Worm (Caenorhabditis elegans) whole organism, L4 larva: ENCODE measurements around the gene srh-269.

Experiments
- daf-19 ChIP-seq: fragments of 200-800 bp; sonication (Bioruptor generic); conservative IDR thresholded peaks from 2 replicates; pipeline ENCODE4 v1.3.6; 2022; ENCODE audit warnings: missing genetic modification characterization, missing compliant biosample characterization
- hif-1 ChIP-seq, 2 experiments: sonication (generic microtip); optimal IDR thresholded peaks; 2 replicates each; lab custom pipeline; 2016 to 2017; ENCODE audit warnings: missing compliant biosample characterization in 2 of 2, missing genetic modification characterization in 2 of 2, missing genetic modification reagents in 2 of 2, missing genotype in 2 of 2, mild to moderate bottlenecking in 1 of 2
- mdl-1 ChIP-seq, 2 experiments: fragments of 150-350 bp in 1 of 2; sonication (generic microtip) in 1 of 2; optimal IDR thresholded peaks; 2 replicates each; lab custom pipeline; 2014 to 2017; ENCODE audit warnings: missing biosample characterization in 2 of 2, missing genetic modification characterization in 2 of 2
- spr-3 ChIP-seq: fragments of 200-800 bp; sonication (Bioruptor generic); optimal IDR thresholded peaks from 2 replicates; lab custom pipeline; 2018; ENCODE audit warnings: mild to moderate bottlenecking, missing genetic modification characterization, missing compliant biosample characterization
- unc-62 ChIP-seq, 3 experiments: fragments of 150-350 bp in 1 of 3; sonication (generic microtip); optimal IDR thresholded peaks in 2 of 3; peaks in 1 of 3; 1 replicate in 1 of 3; 2 replicates in 2 of 3; lab custom pipeline; 2014 to 2017; ENCODE audit warnings: missing biosample characterization in 3 of 3, missing genetic modification characterization in 3 of 3, missing genetic modification reagents in 3 of 3, missing genotype in 1 of 3
- zag-1 ChIP-seq: fragments of 150-350 bp; optimal IDR thresholded peaks from 2 replicates; lab custom pipeline; 2014; ENCODE audit warnings: missing biosample characterization, missing genetic modification characterization

DNA sequence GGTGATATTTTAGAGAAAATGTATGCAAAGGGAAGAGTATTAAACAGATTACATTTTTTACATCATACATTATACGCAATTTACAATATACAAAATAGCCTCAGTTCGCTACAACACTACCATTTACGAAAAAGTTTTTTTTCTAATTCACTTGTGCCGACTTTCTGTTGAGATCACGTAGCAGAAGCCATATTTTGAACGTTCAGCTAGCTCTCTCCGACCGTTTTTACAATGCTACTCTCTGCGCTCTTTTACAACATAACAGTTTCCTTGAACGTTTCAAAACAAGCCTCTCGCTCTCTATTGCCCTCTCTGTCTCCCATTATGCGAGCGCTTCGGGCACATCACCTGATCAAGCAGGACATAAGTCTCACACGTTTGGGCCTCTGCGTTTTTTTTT, 11.3 kb upstream of the srh-269 start, which contains the start of gene T03E6.8:
- no peak for TF ChIP-seq unc-62 (GFP tag; optimal IDR thresholded peaks at IDR 0.05 in 1 of 2; lab: Kevin White, UChicago)
- TF ChIP-seq unc-62 (tag; optimal IDR thresholded peaks at IDR 0.05; lab: Kevin White, UChicago), result no peak
- TF ChIP-seq mdl-1 (tag; optimal IDR thresholded peaks at IDR 0.05; lab: Kevin White, UChicago), result no peak
- TF ChIP-seq zag-1 (tag; lab: Kevin White, UChicago), result no peak
- no peak for TF ChIP-seq daf-19 (GFP tag; lab: Robert Waterston, UW)
- TF ChIP-seq hif-1 (tag; optimal IDR thresholded peaks at IDR 0.05; lab: Kevin White, UChicago), result no peak
- no peak for TF ChIP-seq spr-3
